Fruit fly (Drosophila melanogaster): ENCODE results near the gene CG3698.
A peak's percentile ranks its signal among the peaks of the same experiment; 100 is the strongest.

CG3698 gene

DNA sequence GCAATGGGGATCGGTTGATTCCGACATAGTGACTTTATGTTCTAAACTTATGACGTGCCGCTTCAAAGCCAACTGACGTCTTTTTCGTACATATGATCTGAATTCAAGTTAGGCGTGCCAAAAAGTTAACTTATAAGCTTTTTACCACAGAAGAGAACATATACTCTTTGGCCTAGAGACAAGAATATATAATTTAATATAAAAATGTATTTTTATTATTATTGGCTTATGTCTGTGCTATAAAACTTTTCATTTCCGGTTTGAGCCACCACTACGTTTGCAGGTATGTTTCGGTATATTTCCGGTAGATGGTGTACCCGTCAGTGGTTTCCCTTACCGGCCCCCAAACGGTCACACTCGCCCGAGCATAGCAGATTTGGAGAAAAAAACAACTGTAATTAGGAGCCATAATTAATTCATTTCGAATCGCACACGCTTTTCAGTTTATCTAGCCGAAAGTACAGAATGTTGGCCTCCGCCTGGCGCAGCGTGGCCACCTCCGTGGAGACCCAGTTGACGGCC lies at the start of gene CG3698, which contains the start of gene tzn (continued):
- TF ChIP-seq ranshi (GFP tag; IDR thresholded peaks at IDR 0.05) (peak; percentile 94), CG30020 (tag; optimal IDR thresholded peaks at IDR 0.05) (peak; percentile 66), Taf1 (GFP tag; IDR thresholded peaks at IDR 0.05) (peak; percentile 81), ab (GFP tag; optimal IDR thresholded peaks at IDR 0.05) (no peak), oc (tag; optimal IDR thresholded peaks at IDR 0.05) (no peak), CG14710 (tag; optimal IDR thresholded peaks at IDR 0.05) (peak; percentile 93), MESR4 (GFP tag; optimal IDR thresholded peaks at IDR 0.05) (peak; percentile 64), CG7556 (GFP tag; optimal IDR thresholded peaks at IDR 0.05) (peak; percentile 82), her (GFP tag; optimal IDR thresholded peaks at IDR 0.05) (peak; percentile 79), CG13775 (GFP tag; optimal IDR thresholded peaks at IDR 0.05) (peak; percentile 97), CG12769 (tag; optimal IDR thresholded peaks at IDR 0.05) (no peak), bigmax (GFP tag; optimal IDR thresholded peaks at IDR 0.05) (peak; percentile 76), CG3838 (GFP tag; optimal IDR thresholded peaks at IDR 0.05) (peak; percentile 82), ase (GFP tag; IDR thresholded peaks at IDR 0.05) (peak; percentile 95), lbe (GFP tag; optimal IDR thresholded peaks at IDR 0.05) (no peak), eve (GFP tag; optimal IDR thresholded peaks at IDR 0.05) (no peak), chif (GFP tag; optimal IDR thresholded peaks at IDR 0.05) (peak; percentile 79 to 87), CG10147 (GFP tag; optimal IDR thresholded peaks at IDR 0.05) (peak; percentile 90), CG13624 (GFP tag; optimal IDR thresholded peaks at IDR 0.05) (peak; percentile 84), HLHmδ (GFP tag; optimal IDR thresholded peaks at IDR 0.05) (peak; percentile 92), NFAT (GFP tag; IDR thresholded peaks at IDR 0.05) (peak; percentile 97), Oli (tag; optimal IDR thresholded peaks at IDR 0.05) (peak; percentile 86), HLH3B (GFP tag; IDR thresholded peaks at IDR 0.05) (peak; percentile 92), en (GFP tag; optimal IDR thresholded peaks at IDR 0.05) (peak; percentile 85), CG12391 (tag; optimal IDR thresholded peaks at IDR 0.05) (peak; percentile 93), croc (GFP tag; conservative IDR thresholded peaks at IDR 0.05) (peak; percentile 85), luna (GFP tag; optimal IDR thresholded peaks at IDR 0.05) (peak; percentile 43), CG7963 (GFP tag; IDR thresholded peaks at IDR 0.05; ENCODE audit: partially characterized antibody) (no peak), dysf (GFP tag; IDR thresholded peaks at IDR 0.05) (peak; percentile 92), ci (GFP tag; IDR thresholded peaks at IDR 0.05) (peak; percentile 99), CG9932 (GFP tag; IDR thresholded peaks at IDR 0.05) (peak; percentile 86; the same call in 1 of the 2 replicates), gro (GFP tag; optimal IDR thresholded peaks at IDR 0.05) (peak; percentile 82), ftz-f1 (GFP tag; optimal IDR thresholded peaks at IDR 0.05) (peak; percentile 62), ems (GFP tag; optimal IDR thresholded peaks at IDR 0.05) (peak; percentile 82), Poxn (GFP tag; IDR thresholded peaks at IDR 0.05) (peak; percentile 72; the same call in 1 of the 2 replicates), Jarid2 (GFP tag; optimal IDR thresholded peaks at IDR 0.05) (peak; percentile 90), CG18476 (GFP tag; optimal IDR thresholded peaks at IDR 0.05) (peak; percentile 67), zf30C (GFP tag; optimal IDR thresholded peaks at IDR 0.05) (peak; percentile 39), CG3281 (GFP tag; optimal IDR thresholded peaks at IDR 0.05) (peak; percentile 95), Neu2 (GFP tag; optimal IDR thresholded peaks at IDR 0.05; ENCODE audit: borderline replicate concordance) (no peak), Sry-δ (GFP tag; optimal IDR thresholded peaks at IDR 0.05) (peak; percentile 58), Nf-YB (GFP tag; optimal IDR thresholded peaks at IDR 0.05) (peak; percentile 77), Atf-2 (GFP tag; optimal IDR thresholded peaks at IDR 0.05) (peak; percentile 78), Hmx (GFP tag; optimal IDR thresholded peaks at IDR 0.05) (no peak), Hey (tag; optimal IDR thresholded peaks at IDR 0.05) (peak; percentile 84), danr (GFP tag; IDR thresholded peaks at IDR 0.05) (peak; percentile 67), CG1602 (GFP tag; optimal IDR thresholded peaks at IDR 0.05) (peak; percentile 82), CG12071 (GFP tag; optimal IDR thresholded peaks at IDR 0.05) (peak; percentile 91), CG11085 (GFP tag; IDR thresholded peaks at IDR 0.05) (peak; percentile 96), Gug (GFP tag; IDR thresholded peaks at IDR 0.05) (peak; percentile 69; the same call in 3 of the 4 replicates), CG15073 (GFP tag; optimal IDR thresholded peaks at IDR 0.05) (peak; percentile 52)

Measured in whole organism, embryonic.